Worm (Caenorhabditis elegans) whole organism, L4/young adult: ENCODE data around the gene R07E4.5.

Experiments
- W03F9.2 ChIP-seq: fragments of 150-350 bp; optimal IDR thresholded peaks from 2 replicates; lab custom pipeline; 2014; ENCODE audit warnings: missing biosample characterization, missing genetic modification characterization
- dao-5 ChIP-seq: sonication (generic microtip); optimal IDR thresholded peaks from 2 replicates; lab custom pipeline; 2016; ENCODE audit warnings: missing genotype, missing genetic modification characterization, moderate library complexity, missing compliant biosample characterization
- him-1 ChIP-seq: sonication (generic microtip); optimal IDR thresholded peaks from 2 replicates; lab custom pipeline; 2016; ENCODE audit warnings: missing genotype, missing genetic modification reagents, missing genetic modification characterization, missing compliant biosample characterization

DNA sequence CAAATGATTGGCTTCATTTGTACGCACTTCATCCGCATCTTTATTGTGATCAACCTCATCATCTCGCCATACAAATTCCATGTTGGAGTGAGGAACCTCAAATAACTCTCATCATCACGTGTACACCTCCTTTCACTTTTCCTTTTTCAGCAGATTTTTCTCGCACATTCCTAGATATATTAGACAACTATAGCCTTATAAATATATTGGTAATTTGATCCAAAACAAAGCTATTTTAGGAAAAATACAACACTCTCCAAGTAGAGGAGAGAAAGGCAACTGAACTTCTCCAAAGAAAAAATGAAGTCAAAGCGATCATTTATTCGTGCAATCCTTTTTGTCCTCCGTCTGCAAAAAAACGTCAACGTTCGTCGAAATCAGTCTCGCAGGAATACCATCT is 5.8 kb upstream of the R07E4.5 start, which contains the start of gene R07E4.1:
- TF ChIP-seq W03F9.2 (tag; lab: Kevin White, UChicago) (no peak), dao-5 (tag; lab: Kevin White, UChicago) (no peak), him-1 (tag; lab: Kevin White, UChicago) (no peak)
